Worm (Caenorhabditis elegans): ENCODE results near the gene F55G11.10.

- TF ChIP-seq pha-4 (tag; optimal IDR thresholded peaks at IDR 0.05) = no peak
- no peak for TF ChIP-seq C38D4.7 (GFP tag; optimal IDR thresholded peaks at IDR 0.05)
Measured at ce11 chrIV:12990638-12991037, 42.1 kb downstream of the F55G11.10 start.
